Fruit fly (Drosophila melanogaster) whole organism, embryonic: Measurements from ENCODE around the gene axo.

Source experiments
- Ada2b ChIP-seq: fragments of 200-800 bp; sonication (Bioruptor generic); IDR thresholded peaks from 2 replicates; pipeline ENCODE4 v1.3.6; 2022; ENCODE audit warnings: missing biosample characterization, missing genetic modification characterization
- Antp ChIP-seq: fragments of 200-800 bp; sonication (Bioruptor generic); optimal IDR thresholded peaks from 3 replicates; lab custom pipeline; 2016; ENCODE audit warnings: missing biosample characterization, missing genetic modification characterization
- Bgb ChIP-seq: fragments of 200-800 bp; sonication (Bioruptor generic); IDR thresholded peaks from 2 replicates; pipeline ENCODE4 v1.3.6; 2022; ENCODE audit warnings: missing biosample characterization, missing genetic modification characterization; ENCODE audit not compliant: partially characterized antibody
- BtbVII ChIP-seq: fragments of 200-800 bp; sonication (Bioruptor generic); optimal IDR thresholded peaks from 3 replicates; lab custom pipeline; 2017; ENCODE audit warnings: missing biosample characterization, mild to moderate bottlenecking, missing genetic modification characterization
- CG10147 ChIP-seq: fragments of 200-800 bp; sonication (Bioruptor generic); optimal IDR thresholded peaks from 2 replicates; lab custom pipeline; 2019; ENCODE audit warnings: missing biosample characterization, mild to moderate bottlenecking, missing genetic modification characterization, moderate library complexity
- CG16779 ChIP-seq: fragments of 200-800 bp; sonication (Bioruptor generic); IDR thresholded peaks from 2 replicates; pipeline ENCODE4 v1.3.6; 2022; ENCODE audit warnings: missing biosample characterization, missing genetic modification characterization
- CG17328 ChIP-seq: fragments of 200-800 bp; sonication (Bioruptor generic); IDR thresholded peaks from 2 replicates; pipeline ENCODE4 v1.3.6; 2022; ENCODE audit warnings: missing biosample characterization, missing genetic modification characterization
- CG2116 ChIP-seq: fragments of 200-800 bp; sonication (Bioruptor generic); optimal IDR thresholded peaks from 3 replicates; lab custom pipeline; 2018; ENCODE audit warnings: missing biosample characterization, mild to moderate bottlenecking, missing genetic modification characterization
- CG2199 ChIP-seq: fragments of 200-800 bp; sonication (Bioruptor generic); IDR thresholded peaks from 3 replicates; pipeline ENCODE4 v1.3.6; 2022; ENCODE audit warnings: missing biosample characterization, missing genetic modification characterization
- CG2678 ChIP-seq: fragments of 200-800 bp; sonication (Bioruptor generic); optimal IDR thresholded peaks from 3 replicates; lab custom pipeline; 2019; ENCODE audit warnings: missing biosample characterization, mild to moderate bottlenecking, missing genetic modification characterization, moderate library complexity
- CG34224 ChIP-seq: fragments of 200-800 bp; sonication (Bioruptor generic); IDR thresholded peaks from 3 replicates; pipeline ENCODE4 v1.3.6; 2022; ENCODE audit warnings: missing biosample characterization, missing genetic modification characterization; ENCODE audit not compliant: partially characterized antibody
- CG3726 ChIP-seq: fragments of 200-800 bp; sonication (Bioruptor generic); IDR thresholded peaks from 3 replicates; pipeline ENCODE4, ENCODE4 v1.3.6; 2022; ENCODE audit warnings: missing biosample characterization, missing genetic modification characterization
- CG6175 ChIP-seq: fragments of 200-800 bp; sonication (Bioruptor generic); IDR thresholded peaks from 3 replicates; pipeline ENCODE4 v1.3.6; 2022; ENCODE audit warnings: missing biosample characterization, missing genetic modification characterization
- CG8359 ChIP-seq: fragments of 200-800 bp; sonication (Bioruptor generic); optimal IDR thresholded peaks from 2 replicates; lab custom pipeline; 2017; ENCODE audit warnings: missing biosample characterization, mild to moderate bottlenecking, missing genetic modification characterization, borderline replicate concordance
- CG8478 ChIP-seq: fragments of >200 bp; optimal IDR thresholded peaks from 2 replicates; lab custom pipeline; 2018
- CG9817 ChIP-seq: fragments of 200-800 bp; sonication (Bioruptor generic); optimal IDR thresholded peaks from 2 replicates; lab custom pipeline; 2018; ENCODE audit warnings: missing biosample characterization, mild to moderate bottlenecking, missing genetic modification characterization, moderate library complexity
- CHES-1-like ChIP-seq: fragments of 200-800 bp; sonication (Bioruptor generic); optimal IDR thresholded peaks from 2 replicates; lab custom pipeline; 2016; ENCODE audit warnings: missing biosample characterization, missing genetic modification characterization
- Elba2 ChIP-seq: fragments of 200-800 bp; sonication (Bioruptor generic); optimal IDR thresholded peaks from 3 replicates; lab custom pipeline; 2016; ENCODE audit warnings: missing biosample characterization, missing genetic modification characterization
- Fer1 ChIP-seq: fragments of 200-800 bp; sonication (Bioruptor generic); optimal IDR thresholded peaks from 2 replicates; lab custom pipeline; 2017; ENCODE audit warnings: missing biosample characterization, mild to moderate bottlenecking, missing genetic modification characterization
- HLH54F ChIP-seq: fragments of 200-800 bp; sonication (Bioruptor generic); optimal IDR thresholded peaks from 3 replicates; lab custom pipeline; 2016; ENCODE audit warnings: missing biosample characterization, missing genetic modification characterization
- MESR4 ChIP-seq: fragments of 200-800 bp; sonication (Bioruptor generic); optimal IDR thresholded peaks from 2 replicates; lab custom pipeline; 2018; ENCODE audit warnings: missing biosample characterization, mild to moderate bottlenecking, missing genetic modification characterization, moderate library complexity
- Oli ChIP-seq: fragments of 200-800 bp; sonication (Bioruptor generic); optimal IDR thresholded peaks from 2 replicates; lab custom pipeline; 2018; ENCODE audit warnings: missing biosample characterization, mild to moderate bottlenecking, missing genetic modification characterization, moderate library complexity
- Opbp ChIP-seq: fragments of 200-800 bp; sonication (Bioruptor generic); IDR thresholded peaks from 3 replicates; pipeline ENCODE4 v1.3.6; 2022; ENCODE audit warnings: missing biosample characterization, missing genetic modification characterization; ENCODE audit not compliant: partially characterized antibody
- Rx ChIP-seq: fragments of 200-800 bp; sonication (Bioruptor generic); IDR thresholded peaks from 2 replicates; pipeline ENCODE4 v1.3.6; 2022; ENCODE audit warnings: missing biosample characterization, missing genetic modification characterization
- Sox100B ChIP-seq: fragments of 200-800 bp; sonication (Bioruptor generic); optimal IDR thresholded peaks from 3 replicates; lab custom pipeline; 2018; ENCODE audit warnings: missing biosample characterization, mild to moderate bottlenecking, missing genetic modification characterization
- Vsx1 ChIP-seq: fragments of 200-800 bp; sonication (Bioruptor generic); optimal IDR thresholded peaks from 2 replicates; lab custom pipeline; 2017; ENCODE audit warnings: missing biosample characterization, mild to moderate bottlenecking, missing genetic modification characterization, missing genetic modification reagents
- YL-1 ChIP-seq: fragments of 200-800 bp; sonication (Bioruptor generic); optimal IDR thresholded peaks from 3 replicates; lab custom pipeline; 2017; ENCODE audit warnings: missing biosample characterization, mild to moderate bottlenecking, missing genetic modification characterization
- cg ChIP-seq: fragments of 200-800 bp; sonication (Bioruptor generic); optimal IDR thresholded peaks from 3 replicates; lab custom pipeline; 2019; ENCODE audit warnings: missing biosample characterization, mild to moderate bottlenecking, missing genetic modification characterization, moderate library complexity
- dimm ChIP-seq: fragments of 200-800 bp; sonication (Bioruptor generic); IDR thresholded peaks from 2 replicates; pipeline ENCODE4 v1.3.6; 2022; ENCODE audit warnings: missing biosample characterization, missing genetic modification characterization
- dm ChIP-seq: fragments of 200-800 bp; sonication (Bioruptor generic); optimal IDR thresholded peaks from 3 replicates; lab custom pipeline; 2016; ENCODE audit warnings: missing biosample characterization, missing genetic modification characterization
- dmrt11E ChIP-seq: fragments of 200-800 bp; sonication (Bioruptor generic); optimal IDR thresholded peaks from 3 replicates; lab custom pipeline; 2018; ENCODE audit warnings: missing biosample characterization, mild to moderate bottlenecking, missing genetic modification characterization, moderate library complexity
- dpn ChIP-seq, 2 experiments: fragments of 200-800 bp; sonication (Bioruptor generic); optimal IDR thresholded peaks; 3 replicates each; lab custom pipeline; 2016; ENCODE audit warnings: missing biosample characterization in 2 of 2, missing genetic modification characterization in 2 of 2
- en ChIP-seq: fragments of 200-800 bp; sonication (Bioruptor generic); optimal IDR thresholded peaks from 2 replicates; lab custom pipeline; 2016; ENCODE audit warnings: missing biosample characterization, missing genetic modification characterization
- fd3F ChIP-seq: fragments of 200-800 bp; sonication (Bioruptor generic); optimal IDR thresholded peaks from 2 replicates; lab custom pipeline; 2018; ENCODE audit warnings: missing biosample characterization, mild to moderate bottlenecking, missing genetic modification characterization, moderate library complexity
- gsb ChIP-seq: fragments of 200-800 bp; sonication (Bioruptor generic); IDR thresholded peaks from 2 replicates; pipeline ENCODE4 v1.3.6; 2022; ENCODE audit warnings: missing biosample characterization, missing genetic modification characterization
- gsb-n ChIP-seq: fragments of 200-800 bp; sonication (Bioruptor generic); optimal IDR thresholded peaks from 3 replicates; lab custom pipeline; 2018; ENCODE audit warnings: missing biosample characterization, mild to moderate bottlenecking, missing genetic modification characterization
- kay ChIP-seq: fragments of 200-800 bp; sonication (Bioruptor generic); optimal IDR thresholded peaks from 2 replicates; lab custom pipeline; 2016; ENCODE audit warnings: missing biosample characterization, missing genetic modification characterization
- lilli ChIP-seq: fragments of 200-800 bp; sonication (Bioruptor generic); optimal IDR thresholded peaks from 3 replicates; lab custom pipeline; 2016; ENCODE audit warnings: missing biosample characterization, missing genetic modification characterization
- lmd ChIP-seq: fragments of 200-800 bp; sonication (Bioruptor generic); IDR thresholded peaks from 2 replicates; pipeline ENCODE4 v1.3.6; 2022; ENCODE audit warnings: missing biosample characterization, missing genetic modification characterization
- lov ChIP-seq, 2 experiments: fragments of 200-800 bp in 1 of 2; fragments of >200 bp in 1 of 2; sonication (Bioruptor generic) in 1 of 2; IDR thresholded peaks in 1 of 2; optimal IDR thresholded peaks in 1 of 2; 2 replicates in 1 of 2; 3 replicates in 1 of 2; pipeline versions ENCODE4 v1.3.6 to Lab custom; 2017 to 2022; ENCODE audit warnings: missing biosample characterization in 1 of 2, missing genetic modification characterization in 1 of 2
- mld ChIP-seq: fragments of 200-800 bp; sonication (Bioruptor generic); IDR thresholded peaks from 3 replicates; pipeline ENCODE4 v1.3.6; 2022; ENCODE audit warnings: missing biosample characterization, missing genetic modification characterization; ENCODE audit not compliant: partially characterized antibody
- nerfin-2 ChIP-seq: fragments of 200-800 bp; sonication (Bioruptor generic); IDR thresholded peaks from 2 replicates; pipeline ENCODE4 v1.3.6; 2022; ENCODE audit warnings: missing biosample characterization, missing genetic modification characterization; ENCODE audit not compliant: partially characterized antibody
- prd ChIP-seq, 3 experiments: fragments of >200 bp in 2 of 3; fragments of 200-800 bp in 1 of 3; sonication (Bioruptor generic) in 1 of 3; optimal IDR thresholded peaks in 2 of 3; IDR thresholded peaks in 1 of 3; 2 replicates in 2 of 3; 3 replicates in 1 of 3; pipeline versions ENCODE4 v1.3.6 to Lab custom; 2017 to 2022; ENCODE audit warnings: missing biosample characterization in 1 of 3, missing genetic modification characterization in 1 of 3
- psq ChIP-seq: fragments of 200-800 bp; sonication (Bioruptor generic); optimal IDR thresholded peaks from 2 replicates; lab custom pipeline; 2017; ENCODE audit warnings: missing biosample characterization, missing genetic modification characterization
- rib ChIP-seq: fragments of 200-800 bp; sonication (Bioruptor generic); IDR thresholded peaks from 2 replicates; pipeline ENCODE4 v1.3.6; 2022; ENCODE audit warnings: missing biosample characterization, missing genetic modification characterization
- so ChIP-seq: fragments of 200-800 bp; sonication (Bioruptor generic); IDR thresholded peaks from 3 replicates; pipeline ENCODE4 v1.3.6; 2022; ENCODE audit warnings: missing biosample characterization, missing genetic modification characterization
- sqz ChIP-seq: fragments of 200-800 bp; sonication (Bioruptor generic); optimal IDR thresholded peaks from 3 replicates; lab custom pipeline; 2018; ENCODE audit warnings: missing biosample characterization, mild to moderate bottlenecking, missing genetic modification characterization
- sug ChIP-seq: fragments of 200-800 bp; optimal IDR thresholded peaks from 2 replicates; lab custom pipeline; 2019; ENCODE audit warnings: missing biosample characterization, mild to moderate bottlenecking, missing genetic modification characterization, moderate library complexity
- ttk ChIP-seq: fragments of 200-800 bp; sonication (Bioruptor generic); IDR thresholded peaks from 2 replicates; pipeline ENCODE4 v2.1.2; 2022; ENCODE audit warnings: missing biosample characterization, missing genetic modification characterization

Gene axo

DNA sequence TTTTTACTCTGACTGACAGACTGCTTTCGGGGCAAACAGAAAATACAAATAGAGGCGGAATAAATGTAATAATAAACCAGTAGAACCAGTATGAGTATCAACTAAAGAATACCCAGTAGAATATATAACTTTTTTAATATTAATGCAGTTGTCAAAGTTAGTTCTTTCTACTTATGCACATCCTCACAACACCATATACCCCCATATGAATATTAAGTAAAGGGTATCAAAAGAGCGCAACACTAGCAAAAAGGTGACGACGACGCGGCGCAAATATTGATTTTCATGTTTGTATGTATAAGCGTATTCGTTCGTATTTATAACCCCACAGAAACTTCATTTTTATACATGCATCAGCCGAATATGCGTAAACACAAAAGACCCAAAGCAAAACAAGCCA is 74.0 kb downstream of the axo start (continued):
- TF ChIP-seq BtbVII, result peak; percentile 94
- peak; percentile 95 for TF ChIP-seq Ada2b (GFP tag; lab: Robert Waterston, UW)
- peak; percentile 67 for TF ChIP-seq Antp (GFP tag; lab: Kevin White, UChicago)
- TF ChIP-seq rib (GFP tag; lab: Robert Waterston, UW), result peak; percentile 83
- TF ChIP-seq Fer1 (GFP tag; lab: Kevin White, UChicago), result peak; percentile 94
- TF ChIP-seq dpn (GFP tag; optimal IDR thresholded peaks at IDR 0.05; lab: Kevin White, UChicago), result peak; percentile 90 to 92
- TF ChIP-seq cg, result peak; percentile 31
- TF ChIP-seq CG34224 (GFP tag; lab: Robert Waterston, UW), result no peak
- peak; percentile 96 for TF ChIP-seq CG2678 (tag; lab: Kevin White, UChicago)
- peak; percentile 84 for TF ChIP-seq Vsx1 (GFP tag; lab: Kevin White, UChicago)
- TF ChIP-seq Opbp, result no peak
- peak; percentile 91 for TF ChIP-seq dmrt11E (tag; lab: Kevin White, UChicago)
- TF ChIP-seq CG10147 (GFP tag; lab: Kevin White, UChicago), result peak; percentile 94
- TF ChIP-seq CG17328 (GFP tag; lab: Robert Waterston, UW), result peak; percentile 90
- TF ChIP-seq CG8359 (GFP tag; lab: Kevin White, UChicago), result peak; percentile 90
- peak; percentile 94 for TF ChIP-seq lmd (GFP tag; lab: Robert Waterston, UW)
- TF ChIP-seq CG8478 (lab: Kevin White, UChicago), result no peak
- TF ChIP-seq CG2199, result peak; percentile 95; the same call in 2 of the 3 replicates
- peak; percentile 91 for TF ChIP-seq kay (GFP tag; lab: Kevin White, UChicago)
- TF ChIP-seq dm, result peak; percentile 67
- peak; percentile 90 for TF ChIP-seq Rx (GFP tag; lab: Robert Waterston, UW)
- peak; percentile 30 for TF ChIP-seq MESR4 (GFP tag; lab: Kevin White, UChicago)
- peak; percentile 90 for TF ChIP-seq gsb (GFP tag; lab: Robert Waterston, UW)
- peak; percentile 14 for TF ChIP-seq Elba2 (GFP tag; lab: Kevin White, UChicago)
- peak; percentile 96 for TF ChIP-seq Sox100B
- TF ChIP-seq HLH54F (GFP tag; lab: Kevin White, UChicago), result peak; percentile 66
- peak; percentile 87 for TF ChIP-seq lilli (GFP tag; lab: Kevin White, UChicago)
- TF ChIP-seq Oli (tag; lab: Kevin White, UChicago), result peak; percentile 93
- peak; percentile 78; the same call in 2 of the 3 replicates for TF ChIP-seq CG6175
- TF ChIP-seq gsb-n, result peak; percentile 92
- TF ChIP-seq sug (tag; lab: Kevin White, UChicago), result peak; percentile 72
- peak; percentile 85 for TF ChIP-seq sqz (GFP tag; lab: Kevin White, UChicago)
- TF ChIP-seq nerfin-2 (GFP tag; lab: Robert Waterston, UW), result no peak
- peak; percentile 50; the same call in 1 of the 2 replicates for TF ChIP-seq CG16779 (GFP tag; lab: Robert Waterston, UW)
- no peak for TF ChIP-seq lov (optimal IDR thresholded peaks at IDR 0.05; lab: Kevin White, UChicago)
- TF ChIP-seq lov (GFP tag; IDR thresholded peaks at IDR 0.05; lab: Robert Waterston, UW), result peak; percentile 90
- TF ChIP-seq mld, result no peak
- TF ChIP-seq so, result peak; percentile 94
- TF ChIP-seq CG2116 (GFP tag; lab: Kevin White, UChicago), result peak; percentile 77
- TF ChIP-seq CHES-1-like (GFP tag; lab: Kevin White, UChicago), result peak; percentile 77
- peak; percentile 79 for TF ChIP-seq psq (GFP tag; lab: Kevin White, UChicago)
- TF ChIP-seq Bgb (GFP tag; lab: Robert Waterston, UW), result no peak
- peak; percentile 87 for TF ChIP-seq fd3F
- peak; percentile 72 for TF ChIP-seq CG9817 (tag; lab: Kevin White, UChicago)
- TF ChIP-seq ttk, result peak; percentile 92
- no peak for TF ChIP-seq prd (optimal IDR thresholded peaks at IDR 0.05; lab: Kevin White, UChicago)
- TF ChIP-seq prd (GFP tag; IDR thresholded peaks at IDR 0.05; lab: Robert Waterston, UW), result peak; percentile 96
- peak; percentile 72 for TF ChIP-seq dimm (GFP tag; lab: Robert Waterston, UW)
- TF ChIP-seq CG3726 (GFP tag; lab: Robert Waterston, UW), result peak; percentile 92
- TF ChIP-seq en, result peak; percentile 42
- peak; percentile 72 for TF ChIP-seq YL-1
